Worm (Caenorhabditis elegans) whole organism, young adult: ENCODE data around the gene igeg-2.

Source experiments
- ama-1 ChIP-seq, 3 experiments: fragments of 150-350 bp in 1 of 3; sonication (generic microtip) in 2 of 3; optimal IDR thresholded peaks; 2 replicates each; lab custom pipeline; 2014 to 2018; ENCODE audit warnings: missing biosample characterization in 2 of 3, missing genetic modification characterization in 2 of 3, missing genetic modification reagents in 2 of 3
- chd-7 ChIP-seq: sonication (generic microtip); optimal IDR thresholded peaks from 2 replicates; lab custom pipeline; 2016; ENCODE audit warnings: mild to moderate bottlenecking, missing genetic modification characterization, moderate library complexity, missing compliant biosample characterization
- him-1 ChIP-seq: sonication (generic microtip); optimal IDR thresholded peaks from 2 replicates; lab custom pipeline; 2016; ENCODE audit warnings: missing genotype, missing genetic modification reagents, missing genetic modification characterization, missing compliant biosample characterization
- hrde-1 ChIP-seq: sonication (generic microtip); optimal IDR thresholded peaks from 2 replicates; lab custom pipeline; 2016; ENCODE audit warnings: missing genetic modification characterization, mild to moderate bottlenecking, missing compliant biosample characterization, moderate library complexity, missing genotype, missing genetic modification reagents, borderline replicate concordance
- let-526 ChIP-seq: fragments of 200-800 bp; sonication (Bioruptor generic); IDR thresholded peaks from 2 replicates; pipeline ENCODE4 v1.3.6; 2022; ENCODE audit warnings: missing genetic modification reagents, missing genetic modification characterization, missing compliant biosample characterization
- snpc-1.1 ChIP-seq: sonication (generic microtip); optimal IDR thresholded peaks from 2 replicates; lab custom pipeline; 2017; ENCODE audit warnings: missing genetic modification characterization, mild to moderate bottlenecking, missing compliant biosample characterization, antibody characterized with exemption, moderate library complexity, missing genotype, missing genetic modification reagents; ENCODE audit not compliant: insufficient read depth
- unc-62 ChIP-seq: fragments of 150-350 bp; optimal IDR thresholded peaks from 2 replicates; lab custom pipeline; 2014; ENCODE audit warnings: missing biosample characterization, missing genetic modification reagents, missing genetic modification characterization
- ztf-18 ChIP-seq: sonication (generic microtip); optimal IDR thresholded peaks from 2 replicates; lab custom pipeline; 2016; ENCODE audit warnings: missing genotype, mild to moderate bottlenecking, missing genetic modification characterization, missing compliant biosample characterization

DNA sequence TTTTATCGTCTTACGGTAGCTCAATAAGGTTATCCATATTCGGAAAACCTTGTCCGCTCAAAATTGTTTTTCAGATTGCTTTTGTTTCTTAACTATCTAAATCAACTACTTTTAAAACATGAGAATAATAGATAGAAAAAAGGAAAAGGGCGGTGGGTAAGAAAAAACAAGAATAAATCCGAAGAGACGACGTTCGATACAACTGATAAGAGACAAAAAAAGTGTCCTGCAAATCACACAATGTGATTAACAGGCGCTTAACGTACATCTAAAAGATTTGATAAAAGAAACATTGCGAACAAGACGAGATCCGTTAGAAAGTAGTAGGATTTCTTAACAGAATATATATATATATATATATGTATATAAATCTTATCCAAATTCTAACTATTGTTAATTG lies 12.9 kb downstream of the igeg-2 start, which contains the start of gene hum-4:
- TF ChIP-seq chd-7 (tag; lab: Kevin White, UChicago) = no peak
- no peak for TF ChIP-seq him-1
- TF ChIP-seq ztf-18 (tag; lab: Kevin White, UChicago) = no peak
- TF ChIP-seq snpc-1.1 (tag; lab: Kevin White, UChicago) = no peak
- no peak for TF ChIP-seq unc-62
- TF ChIP-seq ama-1 (optimal IDR thresholded peaks at IDR 0.05; lab: Kevin White, UChicago) = no peak
- TF ChIP-seq ama-1 (GFP tag; optimal IDR thresholded peaks at IDR 0.05; lab: Kevin White, UChicago) = no peak
- no peak for TF ChIP-seq hrde-1 (tag; lab: Kevin White, UChicago)
- TF ChIP-seq let-526 = no peak
